Worm (Caenorhabditis elegans) whole organism, mixed stage, embryonic: Measurements from ENCODE around the gene T10D4.6.
"Not testable (repeated sequence)": the region's sequence is repeated elsewhere in the genome, so short reads cannot be mapped to it uniquely, and the experiment has no call there.

ENCODE experiments used
- ceh-39 ChIP-seq: fragments of 150-350 bp; optimal IDR thresholded peaks from 2 replicates; lab custom pipeline; 2014; ENCODE audit warnings: missing biosample characterization, missing genetic modification characterization
- elt-1 ChIP-seq: sonication (generic microtip); optimal IDR thresholded peaks from 2 replicates; lab custom pipeline; 2017; ENCODE audit warnings: missing genetic modification characterization, mild to moderate bottlenecking, missing compliant biosample characterization, antibody characterized with exemption, moderate library complexity, borderline replicate concordance; ENCODE audit not compliant: insufficient read depth
- mep-1 ChIP-seq: fragments of 150-350 bp; optimal IDR thresholded peaks from 2 replicates; lab custom pipeline; 2017; ENCODE audit warnings: missing biosample characterization, missing genetic modification reagents, missing genetic modification characterization, inconsistent platforms
- nhr-2 ChIP-seq: fragments of 150-350 bp; optimal IDR thresholded peaks from 2 replicates; lab custom pipeline; 2014; ENCODE audit warnings: missing biosample characterization, missing genetic modification characterization
- nhr-237 ChIP-seq: fragments of 150-350 bp; optimal IDR thresholded peaks from 2 replicates; lab custom pipeline; 2014; ENCODE audit warnings: missing biosample characterization, missing genetic modification characterization
- nhr-28 ChIP-seq: fragments of 150-350 bp; optimal IDR thresholded peaks from 2 replicates; lab custom pipeline; 2014; ENCODE audit warnings: missing biosample characterization, missing genetic modification characterization
- nhr-76 ChIP-seq: sonication (generic microtip); optimal IDR thresholded peaks from 2 replicates; lab custom pipeline; 2017; ENCODE audit warnings: missing biosample characterization, missing genetic modification characterization
- pha-4 ChIP-seq: fragments of 150-350 bp; optimal IDR thresholded peaks from 2 replicates; lab custom pipeline; 2018; ENCODE audit warnings: missing biosample characterization, missing genetic modification reagents, missing genetic modification characterization
- snpc-4 ChIP-seq: fragments of 150-350 bp; optimal IDR thresholded peaks from 2 replicates; lab custom pipeline; 2014; ENCODE audit warnings: missing biosample characterization, missing genetic modification characterization
- unc-62 ChIP-seq: fragments of 150-350 bp; optimal IDR thresholded peaks from 2 replicates; lab custom pipeline; 2014; ENCODE audit warnings: missing biosample characterization, missing genetic modification reagents, missing genetic modification characterization
- zip-8 ChIP-seq: fragments of 150-350 bp; optimal IDR thresholded peaks from 2 replicates; lab custom pipeline; 2014; ENCODE audit warnings: missing biosample characterization, missing genetic modification characterization

ce11 chrII:3144552-3144951 lies 25.4 kb downstream of the T10D4.6 start, which contains the start of gene sri-43:
- TF ChIP-seq nhr-237 (tag; lab: Kevin White, UChicago); nhr-28; elt-1; mep-1; pha-4; snpc-4 (tag; lab: Kevin White, UChicago); unc-62 (GFP tag; lab: Kevin White, UChicago); nhr-2 (tag; lab: Kevin White, UChicago); ceh-39 (tag; lab: Kevin White, UChicago); nhr-76 (tag; lab: Kevin White, UChicago); zip-8 (tag; lab: Kevin White, UChicago): not testable (repeated sequence)
